Worm (Caenorhabditis elegans) whole organism, L3 larva: ENCODE data around the gene nhr-196.

ENCODE experiments used
- ZK546.5 ChIP-seq: sonication (generic microtip); optimal IDR thresholded peaks from 2 replicates; lab custom pipeline; 2017; ENCODE audit warnings: missing biosample characterization, missing genetic modification characterization
- ceh-82 ChIP-seq: fragments of 150-350 bp; optimal IDR thresholded peaks from 2 replicates; lab custom pipeline; 2014; ENCODE audit warnings: missing biosample characterization, missing genetic modification characterization
- elt-3 ChIP-seq, 3 experiments: fragments of 150-350 bp in 1 of 3; sonication (generic microtip) in 2 of 3; optimal IDR thresholded peaks; 2 replicates in 2 of 3; 4 replicates in 1 of 3; lab custom pipeline; 2014 to 2017; ENCODE audit warnings: missing biosample characterization in 3 of 3, missing genetic modification characterization in 3 of 3
- fkh-10 ChIP-seq: sonication (generic microtip); optimal IDR thresholded peaks from 2 replicates; lab custom pipeline; 2017; ENCODE audit warnings: missing biosample characterization, missing genetic modification reagents, missing genetic modification characterization
- lsy-12 ChIP-seq: sonication (generic microtip); optimal IDR thresholded peaks from 2 replicates; lab custom pipeline; 2016; ENCODE audit warnings: mild to moderate bottlenecking, missing genetic modification characterization, missing compliant biosample characterization
- mdl-1 ChIP-seq: fragments of 150-350 bp; optimal IDR thresholded peaks from 2 replicates; lab custom pipeline; 2014; ENCODE audit warnings: missing biosample characterization, missing genetic modification characterization
- nhr-11 ChIP-seq: fragments of 150-350 bp; optimal IDR thresholded peaks from 2 replicates; lab custom pipeline; 2014; ENCODE audit warnings: missing biosample characterization, missing genetic modification characterization
- nhr-25 ChIP-seq: sonication (generic microtip); optimal IDR thresholded peaks from 2 replicates; lab custom pipeline; 2017; ENCODE audit warnings: missing biosample characterization, missing genetic modification characterization
- nhr-28 ChIP-seq: fragments of 150-350 bp; optimal IDR thresholded peaks from 2 replicates; lab custom pipeline; 2014; ENCODE audit warnings: missing biosample characterization, missing genetic modification characterization
- snpc-4 ChIP-seq: fragments of 150-350 bp; optimal IDR thresholded peaks from 2 replicates; lab custom pipeline; 2014; ENCODE audit warnings: missing biosample characterization, missing genetic modification characterization
- tbx-2 ChIP-seq: sonication (generic microtip); optimal IDR thresholded peaks from 2 replicates; lab custom pipeline; 2016; ENCODE audit warnings: mild to moderate bottlenecking, missing genetic modification characterization, missing compliant biosample characterization
- unc-62 ChIP-seq: fragments of 150-350 bp; sonication (generic microtip); optimal IDR thresholded peaks from 4 replicates; lab custom pipeline; 2014; ENCODE audit warnings: missing biosample characterization, missing genetic modification reagents, missing genetic modification characterization
- zag-1 ChIP-seq: fragments of 150-350 bp; optimal IDR thresholded peaks from 2 replicates; lab custom pipeline; 2014; ENCODE audit warnings: missing biosample characterization, missing genetic modification characterization

- TF ChIP-seq zag-1 (tag; lab: Kevin White, UChicago) (no peak), nhr-28 (tag; lab: Kevin White, UChicago) (no peak), nhr-11 (no peak), nhr-25 (tag; lab: Kevin White, UChicago) (no peak), unc-62 (GFP tag; lab: Kevin White, UChicago) (no peak), ceh-82 (tag; lab: Kevin White, UChicago) (no peak), ZK546.5 (tag; lab: Kevin White, UChicago) (no peak), fkh-10 (GFP tag; lab: Kevin White, UChicago) (no peak), lsy-12 (no peak), mdl-1 (no peak), tbx-2 (no peak), snpc-4 (tag; lab: Kevin White, UChicago) (no peak), elt-3 (tag; optimal IDR thresholded peaks at IDR 0.05; lab: Kevin White, UChicago) (no peak)
Observed at ce11 chrV:15685599-15685998, at the start of gene nhr-196.
